Fruit fly (Drosophila melanogaster): ENCODE data around the gene yellow-k.

yellow-k gene

dm6 chr3L:15530638-15531225 is 10.3 kb downstream of the yellow-k start (continued):
- no peak for TF ChIP-seq CG7556 (GFP tag; optimal IDR thresholded peaks at IDR 0.05)
- peak; percentile 57 for TF ChIP-seq CG33557 (GFP tag; optimal IDR thresholded peaks at IDR 0.05)
- no peak for TF ChIP-seq en (GFP tag; optimal IDR thresholded peaks at IDR 0.05)
- no peak for TF ChIP-seq Chrac-16 (GFP tag; optimal IDR thresholded peaks at IDR 0.05)
- TF ChIP-seq NC2α (GFP tag; optimal IDR thresholded peaks at IDR 0.05): no peak
- TF ChIP-seq inv (GFP tag; IDR thresholded peaks at IDR 0.05; ENCODE audit: partially characterized antibody): no peak
- peak; percentile 66 for TF ChIP-seq CG12769 (tag; optimal IDR thresholded peaks at IDR 0.05)
- TF ChIP-seq gt (GFP tag; IDR thresholded peaks at IDR 0.05): no peak
- TF ChIP-seq bsh (GFP tag; optimal IDR thresholded peaks at IDR 0.05): peak in 1 of 2 experiments; percentile 34
- TF ChIP-seq salm (tag; optimal IDR thresholded peaks at IDR 0.05): no peak
- no peak for TF ChIP-seq stwl (tag; optimal IDR thresholded peaks at IDR 0.05)
- peak; percentile 36 for TF ChIP-seq Med (GFP tag)

DNA sequence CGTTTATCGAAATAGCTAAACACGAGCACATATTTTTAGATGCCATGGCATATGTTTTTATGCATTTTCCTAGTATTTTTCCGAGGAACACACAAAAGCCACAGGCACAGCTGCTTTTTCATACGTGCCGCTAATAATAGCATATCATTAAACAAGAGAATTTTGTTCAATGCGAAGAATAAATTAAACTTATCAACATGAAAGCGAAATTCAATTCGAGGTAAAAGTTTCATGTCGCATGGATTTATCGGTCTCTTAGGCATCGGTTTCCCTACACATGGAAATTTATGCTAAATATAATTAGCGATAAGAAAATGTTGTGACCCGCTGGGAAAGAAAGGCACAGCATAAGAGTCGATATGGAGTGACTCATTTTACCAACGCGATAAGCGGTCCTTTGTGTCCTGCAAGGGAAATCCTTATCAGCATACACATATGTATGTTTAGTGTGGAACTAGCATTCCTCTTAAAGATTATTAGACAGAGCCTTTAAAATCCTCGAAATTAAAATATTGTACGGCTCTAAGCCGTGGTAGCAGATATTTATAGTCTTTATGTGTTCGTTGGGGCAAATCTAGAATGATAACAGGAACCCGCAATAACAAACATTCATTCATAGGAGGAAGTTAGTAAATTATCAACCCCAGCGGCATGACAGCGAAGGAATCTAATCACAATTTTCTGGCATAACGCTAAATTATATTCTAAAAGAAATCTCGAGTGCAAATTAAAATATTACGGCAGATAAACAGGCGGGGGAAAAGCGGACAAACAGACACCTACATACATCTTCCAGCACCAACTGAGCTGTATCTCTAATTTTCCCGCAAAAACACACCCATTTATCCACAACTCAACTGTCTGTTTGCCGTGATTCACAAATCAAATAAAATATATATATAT is 11.3 kb downstream of the yellow-k start, which contains the start of gene CG43248:
Gene CG43248 (minus strand): TSS at position 51 of the 903 bp plus-strand sequence.
- no peak for TF ChIP-seq Ada2b (GFP tag; IDR thresholded peaks at IDR 0.05)
- no peak for TF ChIP-seq CG10321 (GFP tag; IDR thresholded peaks at IDR 0.05)
- no peak for TF ChIP-seq CG1233 (GFP tag; optimal IDR thresholded peaks at IDR 0.05)
- TF ChIP-seq vvl (GFP tag; IDR thresholded peaks at IDR 0.05): peak; percentile 32; the same call in 1 of the 2 replicates
- no peak for TF ChIP-seq insv (GFP tag; optimal IDR thresholded peaks at IDR 0.05)
- TF ChIP-seq CG1529 (GFP tag; optimal IDR thresholded peaks at IDR 0.05): no peak
- TF ChIP-seq Abd-B (GFP tag; optimal IDR thresholded peaks at IDR 0.05): no peak
- TF ChIP-seq D19B (GFP tag; optimal IDR thresholded peaks at IDR 0.05): no peak
- no peak for TF ChIP-seq chinmo (GFP tag; IDR thresholded peaks at IDR 0.05; ENCODE audit: partially characterized antibody)
- no peak for TF ChIP-seq CG14667 (GFP tag; IDR thresholded peaks at IDR 0.05)
- no peak for TF ChIP-seq sr (GFP tag; IDR thresholded peaks at IDR 0.05)
- TF ChIP-seq CG9437 (GFP tag; optimal IDR thresholded peaks at IDR 0.05): no peak
- TF ChIP-seq ro (GFP tag; IDR thresholded peaks at IDR 0.05): no peak
- TF ChIP-seq CG9876 (GFP tag; optimal IDR thresholded peaks at IDR 0.05): no peak
- TF ChIP-seq CG15479 (GFP tag; optimal IDR thresholded peaks at IDR 0.05): peak; percentile 42
- peak; percentile 77 for TF ChIP-seq sens (GFP tag)
- TF ChIP-seq cad (GFP tag; optimal IDR thresholded peaks at IDR 0.05): no peak
- TF ChIP-seq CG7745 (tag; optimal IDR thresholded peaks at IDR 0.05): peak; percentile 54
- TF ChIP-seq D19A (tag; optimal IDR thresholded peaks at IDR 0.05): no peak
- no peak for TF ChIP-seq CG12942 (GFP tag; optimal IDR thresholded peaks at IDR 0.05)
- no peak for TF ChIP-seq fu2 (GFP tag; optimal IDR thresholded peaks at IDR 0.05)
- TF ChIP-seq cg (GFP tag; optimal IDR thresholded peaks at IDR 0.05): no peak
- TF ChIP-seq H15 (GFP tag; IDR thresholded peaks at IDR 0.05): no peak
- no peak for TF ChIP-seq ssp (GFP tag; IDR thresholded peaks at IDR 0.05)
- no peak for TF ChIP-seq Lim3 (GFP tag; IDR thresholded peaks at IDR 0.05)
- TF ChIP-seq CG11695 (GFP tag; IDR thresholded peaks at IDR 0.05): no peak
- no peak for TF ChIP-seq D (optimal IDR thresholded peaks at IDR 0.05)
- TF ChIP-seq D (GFP tag; optimal IDR thresholded peaks at IDR 0.05): no peak
- no peak for TF ChIP-seq Lpt (GFP tag; optimal IDR thresholded peaks at IDR 0.05)
- TF ChIP-seq CG3065 (GFP tag; optimal IDR thresholded peaks at IDR 0.05): no peak
- TF ChIP-seq twi (tag; optimal IDR thresholded peaks at IDR 0.05): peak; percentile 11
- no peak for TF ChIP-seq Tbp (GFP tag; optimal IDR thresholded peaks at IDR 0.05)
- TF ChIP-seq CG33213 (GFP tag; optimal IDR thresholded peaks at IDR 0.05): no peak
- no peak for TF ChIP-seq NC2β (GFP tag; optimal IDR thresholded peaks at IDR 0.05)
- no peak for TF ChIP-seq tgo (GFP tag; IDR thresholded peaks at IDR 0.05)
- TF ChIP-seq CG7556 (GFP tag; optimal IDR thresholded peaks at IDR 0.05): no peak
- no peak for TF ChIP-seq CG7987 (GFP tag; optimal IDR thresholded peaks at IDR 0.05)
- TF ChIP-seq mam (GFP tag; optimal IDR thresholded peaks at IDR 0.05): no peak

Measured in whole organism, embryonic.